Worm (Caenorhabditis elegans): ENCODE results near the gene F26F2.4.
A peak's percentile ranks its signal among the peaks of the same experiment; 100 is the strongest.
"Not testable (repeated sequence)": the region's sequence is repeated elsewhere in the genome, so short reads cannot be mapped to it uniquely, and the experiment has no call there.

Gene F26F2.4

DNA sequence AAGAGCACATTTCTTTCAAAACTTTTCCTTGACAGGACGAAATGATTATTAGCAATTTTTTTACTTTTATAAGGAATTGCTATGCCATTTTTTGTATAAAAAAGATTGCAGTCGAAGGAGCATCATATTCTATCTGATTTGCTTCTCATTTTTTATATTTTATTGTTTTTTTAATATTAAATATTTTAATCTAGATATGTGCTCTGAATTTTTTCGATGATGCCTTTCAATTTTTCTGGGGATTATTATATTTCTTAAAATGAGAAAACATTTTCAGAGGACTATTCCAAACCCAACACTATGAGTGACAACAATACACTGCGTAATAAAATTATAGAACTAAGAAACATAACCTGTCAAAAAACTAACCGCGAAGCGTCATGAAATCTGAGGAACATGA is at the start of gene F26F2.4:
F26F2.4 (plus strand) TSS at position 301 of the 400 bp plus-strand sequence.
- TF ChIP-seq ceh-18, nhr-11, tbx-2 (tag; optimal IDR thresholded peaks at IDR 0.05): not testable (repeated sequence)

DNA sequence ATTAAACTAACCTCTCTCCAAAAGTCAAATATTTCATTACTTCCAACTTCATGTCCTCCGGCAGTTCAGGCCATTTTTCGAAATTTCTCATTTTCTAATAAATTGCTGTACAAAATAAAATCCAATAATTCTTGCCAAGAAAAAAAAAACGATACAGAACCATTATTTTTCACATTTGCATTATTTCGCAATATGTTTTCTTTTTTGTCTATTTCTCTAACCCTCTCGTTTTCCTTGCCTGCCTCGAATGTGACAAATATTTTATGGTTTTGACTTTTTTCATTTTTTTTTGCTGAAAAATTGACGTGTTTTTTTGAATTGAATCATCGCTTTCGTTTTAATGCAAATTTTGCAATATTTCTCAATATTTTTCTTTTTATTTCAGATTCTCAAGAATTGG is 46.9 kb upstream of the F26F2.4 start, which contains the start of the genes Y38H6C.9 and fbxa-150:
Y38H6C.9 (minus strand) TSS at position 52 of the 400 bp plus-strand sequence.
fbxa-150 (plus strand) TSS at position 380 of the 400 bp plus-strand sequence.
- TF ChIP-seq hlh-13 (GFP tag; optimal IDR thresholded peaks at IDR 0.05) = no peak
- no peak for TF ChIP-seq sox-4 (tag; optimal IDR thresholded peaks at IDR 0.05)
- TF ChIP-seq rnt-1 (tag; optimal IDR thresholded peaks at IDR 0.05) = no peak
- TF ChIP-seq gmeb-2 (tag; optimal IDR thresholded peaks at IDR 0.05) = no peak
- no peak for TF ChIP-seq eyg-1 (tag; optimal IDR thresholded peaks at IDR 0.05)
- no peak for TF ChIP-seq pax-1 (tag; optimal IDR thresholded peaks at IDR 0.05)
- TF ChIP-seq C38D4.7 (GFP tag; optimal IDR thresholded peaks at IDR 0.05) = no peak
- no peak for TF ChIP-seq unc-3 (GFP tag; conservative IDR thresholded peaks at IDR 0.05)
- TF ChIP-seq unc-3 (tag; optimal IDR thresholded peaks at IDR 0.05) = no peak
- no peak for TF ChIP-seq Y22D7AL.16 (tag; optimal IDR thresholded peaks at IDR 0.05)
- TF ChIP-seq ceh-18 (tag; optimal IDR thresholded peaks at IDR 0.05) = no peak
- TF ChIP-seq pha-2 (tag; optimal IDR thresholded peaks at IDR 0.05) = no peak
- TF ChIP-seq hlh-15 (tag; optimal IDR thresholded peaks at IDR 0.05) = no peak
- TF ChIP-seq lim-6 (tag; optimal IDR thresholded peaks at IDR 0.05) = no peak
- TF ChIP-seq hlh-30 (tag; optimal IDR thresholded peaks at IDR 0.05; ENCODE audit: insufficient read depth) = no peak

DNA sequence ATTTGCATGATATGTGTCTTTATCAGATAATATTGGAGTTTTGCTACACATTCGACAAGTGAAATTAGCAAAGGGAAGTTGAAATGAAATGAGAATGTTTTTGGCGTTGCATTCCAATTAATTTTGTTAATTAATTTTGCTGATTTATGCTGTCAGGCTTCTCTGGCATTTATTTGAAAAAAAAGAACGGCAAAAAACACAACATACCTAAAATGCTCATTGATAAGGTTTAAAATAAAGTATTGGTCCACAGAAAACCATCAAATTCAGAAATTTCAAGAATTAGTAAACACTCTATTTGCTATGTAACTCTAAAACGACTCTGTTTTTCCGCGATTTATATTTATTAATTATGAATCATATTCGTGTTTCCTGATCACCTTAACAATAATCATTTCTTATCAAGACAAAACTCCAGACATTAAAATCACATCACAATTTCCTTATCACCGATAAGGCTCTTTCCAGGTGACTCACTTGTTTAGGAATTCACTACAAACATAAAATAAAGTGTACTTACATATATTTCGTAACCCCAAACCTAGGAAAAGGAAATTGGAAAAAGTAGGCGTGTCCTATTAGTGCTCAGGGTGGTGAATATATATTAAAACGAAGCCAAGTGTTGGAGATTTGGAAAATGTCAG is 43.2 kb upstream of the F26F2.4 start, which contains the start of the genes srh-166 and Y38H6C.24:
srh-166 (minus strand) TSS at position 51 of the 644 bp plus-strand sequence.
Y38H6C.24 (plus strand) TSS at position 620 of the 644 bp plus-strand sequence.
- TF ChIP-seq K02D7.2 (tag; optimal IDR thresholded peaks at IDR 0.05) (no peak), elt-2 (tag; optimal IDR thresholded peaks at IDR 0.05) (peak; percentile 83)

DNA sequence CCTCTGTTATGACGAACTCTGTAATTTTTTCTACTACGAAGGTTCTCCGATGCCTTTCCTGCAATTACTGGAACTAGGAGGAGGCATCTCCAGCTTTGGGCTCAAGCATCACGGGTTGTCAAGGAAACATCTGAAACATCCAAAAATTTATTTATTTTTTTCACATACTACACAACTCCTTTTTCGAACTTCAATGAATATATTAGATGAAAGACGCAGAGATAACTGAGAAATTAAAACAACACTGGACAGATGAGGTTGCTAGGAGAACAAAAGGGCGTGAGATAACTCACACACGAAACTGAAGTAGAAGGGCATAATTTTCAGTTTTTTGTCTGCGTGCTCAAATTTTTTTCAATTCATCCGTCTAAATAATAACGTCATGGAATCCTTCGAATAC is 41.6 kb upstream of the F26F2.4 start, which contains the start of gene Y38H6C.13:
Y38H6C.13 (plus strand) TSS at position 301 of the 400 bp plus-strand sequence.
- TF ChIP-seq tbx-2 (tag; optimal IDR thresholded peaks at IDR 0.05) (no peak), ztf-16 (tag; optimal IDR thresholded peaks at IDR 0.05) (no peak), pros-1 (tag; optimal IDR thresholded peaks at IDR 0.05) (no peak), fkh-10 (GFP tag; optimal IDR thresholded peaks at IDR 0.05) (no peak), ceh-6 (GFP tag; optimal IDR thresholded peaks at IDR 0.05) (no peak), madf-2 (tag; optimal IDR thresholded peaks at IDR 0.05) (no peak), ahr-1 (tag; optimal IDR thresholded peaks at IDR 0.05) (no peak), pag-3 (tag; optimal IDR thresholded peaks at IDR 0.05; ENCODE audit: borderline replicate concordance) (no peak), nfya-1 (tag; optimal IDR thresholded peaks at IDR 0.05) (no peak), ceh-2 (tag; optimal IDR thresholded peaks at IDR 0.05) (no peak)

DNA sequence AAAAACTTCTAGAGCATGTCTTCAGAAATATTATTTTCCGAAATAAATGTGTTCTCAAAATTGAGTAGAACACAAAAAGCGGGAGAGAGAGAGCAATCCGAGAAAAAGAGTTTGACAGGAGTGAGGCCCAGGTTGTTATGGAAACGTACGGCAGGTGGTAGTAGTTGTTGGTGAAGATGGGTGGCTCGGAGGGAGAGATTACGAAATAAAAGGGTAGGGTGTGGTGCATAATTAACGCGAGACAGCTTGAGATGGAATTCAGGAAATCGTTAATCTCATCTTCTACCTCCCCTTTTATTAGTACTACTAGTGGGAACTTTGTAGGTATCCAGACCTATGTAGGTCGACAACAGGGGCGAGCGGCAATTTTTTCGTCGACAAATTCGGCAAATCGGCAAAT is 35.0 kb upstream of the F26F2.4 start, which contains the start of gene famh-161:
famh-161 (minus strand) TSS at position 101 of the 400 bp plus-strand sequence.
- no peak for TF ChIP-seq pax-1 (tag; optimal IDR thresholded peaks at IDR 0.05)
- TF ChIP-seq unc-86 (tag; optimal IDR thresholded peaks at IDR 0.05) = no peak
- TF ChIP-seq zip-5 (tag; optimal IDR thresholded peaks at IDR 0.05) = no peak
- no peak for TF ChIP-seq npax-4 (tag; optimal IDR thresholded peaks at IDR 0.05)
- no peak for TF ChIP-seq ceh-48 (tag; optimal IDR thresholded peaks at IDR 0.05)
- TF ChIP-seq gmeb-2 (tag; optimal IDR thresholded peaks at IDR 0.05) = no peak
- TF ChIP-seq lin-11 (tag; optimal IDR thresholded peaks at IDR 0.05) = no peak
- no peak for TF ChIP-seq pha-4 (tag; optimal IDR thresholded peaks at IDR 0.05)
- TF ChIP-seq ceh-34 (tag; optimal IDR thresholded peaks at IDR 0.05) = no peak
- no peak for TF ChIP-seq dmd-4 (tag; optimal IDR thresholded peaks at IDR 0.05; ENCODE audit: borderline replicate concordance)
- no peak for TF ChIP-seq nhr-11 (tag; optimal IDR thresholded peaks at IDR 0.05)
- no peak for TF ChIP-seq fkh-10 (GFP tag; optimal IDR thresholded peaks at IDR 0.05)
- TF ChIP-seq nhr-232 (tag; optimal IDR thresholded peaks at IDR 0.05) = no peak
- TF ChIP-seq ahr-1 (tag; optimal IDR thresholded peaks at IDR 0.05) = no peak
- no peak for TF ChIP-seq K02D7.2 (tag; optimal IDR thresholded peaks at IDR 0.05)
- no peak for TF ChIP-seq ceh-9 (tag; optimal IDR thresholded peaks at IDR 0.05)
